Fruit fly (Drosophila melanogaster) whole organism, wandering third instar larva: Measurements from ENCODE around the gene RabX6.

Experiments used
- CG32264 ChIP-seq: fragments of 200-800 bp; sonication (Bioruptor generic); optimal IDR thresholded peaks from 2 replicates; lab custom pipeline; 2016; ENCODE audit warnings: missing biosample characterization, missing genetic modification characterization
- CG9705 ChIP-seq: fragments of 200-800 bp; sonication (Bioruptor generic); optimal IDR thresholded peaks from 2 replicates; lab custom pipeline; 2018; ENCODE audit warnings: missing biosample characterization, mild to moderate bottlenecking, missing genetic modification characterization
- Dfd ChIP-seq: fragments of >200 bp; optimal IDR thresholded peaks from 2 replicates; lab custom pipeline; 2017; ENCODE audit warnings: missing biosample characterization, missing genetic modification characterization
- GATAd ChIP-seq: sonication (Bioruptor generic); optimal IDR thresholded peaks from 2 replicates; lab custom pipeline; 2016; ENCODE audit warnings: missing biosample characterization, missing genetic modification characterization
- Hr78 ChIP-seq: fragments of >200 bp; optimal IDR thresholded peaks from 2 replicates; lab custom pipeline; 2017; ENCODE audit warnings: missing biosample characterization, missing genetic modification characterization
- Hr83 ChIP-seq: fragments of 200-300 bp; sonication (Bioruptor generic); optimal IDR thresholded peaks from 2 replicates; lab custom pipeline; 2016; ENCODE audit warnings: missing biosample characterization, mild to moderate bottlenecking, missing genetic modification characterization, moderate library complexity; ENCODE audit not compliant: poor library complexity, severe bottlenecking
- Myc ChIP-seq: fragments of >200 bp; optimal IDR thresholded peaks from 2 replicates; lab custom pipeline; 2017
- N ChIP-seq: fragments of >200 bp; optimal IDR thresholded peaks from 2 replicates; lab custom pipeline; 2018; ENCODE audit warnings: missing biosample characterization, missing external identifiers, missing genetic modification characterization
- dsf ChIP-seq: sonication (Bioruptor generic); optimal IDR thresholded peaks from 2 replicates; lab custom pipeline; 2016; ENCODE audit warnings: missing biosample characterization, missing genetic modification characterization, borderline replicate concordance
- fru ChIP-seq: fragments of 200-800 bp; sonication (Bioruptor generic); optimal IDR thresholded peaks from 3 replicates; lab custom pipeline; 2016; ENCODE audit warnings: missing biosample characterization, mild to moderate bottlenecking, missing genetic modification characterization
- h ChIP-seq: fragments of 200-800 bp; sonication (Bioruptor generic); optimal IDR thresholded peaks from 3 replicates; lab custom pipeline; 2016; ENCODE audit warnings: missing biosample characterization, mild to moderate bottlenecking, missing genetic modification characterization
- psq ChIP-seq: fragments of 200-800 bp; sonication (Bioruptor generic); optimal IDR thresholded peaks from 3 replicates; lab custom pipeline; 2017; ENCODE audit warnings: missing biosample characterization, mild to moderate bottlenecking, missing genetic modification characterization, moderate library complexity

dm6 chr3L:682420-682882, 7.9 kb upstream of the RabX6 start, which contains the start of gene CG3386:
- no peak for TF ChIP-seq Hr83
- TF ChIP-seq CG32264 = no peak
- no peak for TF ChIP-seq psq (GFP tag; lab: Kevin White, UChicago)
- TF ChIP-seq Hr78 (GFP tag; lab: Kevin White, UChicago) = no peak
- no peak for TF ChIP-seq GATAd (GFP tag; lab: Kevin White, UChicago)
- no peak for TF ChIP-seq N (GFP tag; lab: Kevin White, UChicago)
- TF ChIP-seq CG9705 (GFP tag; lab: Kevin White, UChicago) = no peak
- TF ChIP-seq h = no peak
- no peak for TF ChIP-seq fru (GFP tag; lab: Kevin White, UChicago)
- no peak for TF ChIP-seq dsf (GFP tag; lab: Kevin White, UChicago)
- no peak for TF ChIP-seq Myc (lab: Kevin White, UChicago)
- no peak for TF ChIP-seq Dfd (GFP tag; lab: Kevin White, UChicago)
